Fruit fly (Drosophila melanogaster) whole organism, embryonic: ENCODE data around the gene CG5447.
A peak's percentile ranks its signal among the peaks of the same experiment; 100 is the strongest.

Experiments
- Bteb2 ChIP-seq: fragments of 200-800 bp; sonication (Bioruptor generic); optimal IDR thresholded peaks from 2 replicates; lab custom pipeline; 2016; ENCODE audit warnings: missing biosample characterization, missing genetic modification characterization
- CG12071 ChIP-seq: fragments of 200-800 bp; sonication (Bioruptor generic); optimal IDR thresholded peaks from 3 replicates; lab custom pipeline; 2018; ENCODE audit warnings: missing biosample characterization, mild to moderate bottlenecking, missing genetic modification characterization
- CG12104 ChIP-seq: fragments of 200-800 bp; sonication (Bioruptor generic); optimal IDR thresholded peaks from 3 replicates; lab custom pipeline; 2016; ENCODE audit warnings: missing biosample characterization, missing genetic modification characterization
- CG12219 ChIP-seq: fragments of 200-800 bp; sonication (Bioruptor generic); optimal IDR thresholded peaks from 3 replicates; lab custom pipeline; 2018; ENCODE audit warnings: missing biosample characterization, mild to moderate bottlenecking, missing genetic modification characterization
- CG13624 ChIP-seq: fragments of 200-800 bp; sonication (Bioruptor generic); optimal IDR thresholded peaks from 2 replicates; lab custom pipeline; 2016; ENCODE audit warnings: missing biosample characterization, missing genetic modification characterization
- CG14441 ChIP-seq: fragments of 200-800 bp; sonication (Bioruptor generic); IDR thresholded peaks from 2 replicates; pipeline ENCODE4 v1.3.6; 2022; ENCODE audit warnings: missing biosample characterization, missing genetic modification characterization
- CG15514 ChIP-seq: fragments of 200-800 bp; sonication (Bioruptor generic); optimal IDR thresholded peaks from 3 replicates; lab custom pipeline; 2017; ENCODE audit warnings: missing biosample characterization, missing genetic modification characterization, mild to moderate bottlenecking, moderate library complexity, missing genetic modification reagents
- CG17385 ChIP-seq: fragments of 200-800 bp; sonication (Bioruptor generic); optimal IDR thresholded peaks from 3 replicates; lab custom pipeline; 2018; ENCODE audit warnings: missing biosample characterization, mild to moderate bottlenecking, missing genetic modification characterization
- CG17568 ChIP-seq: fragments of 200-800 bp; sonication (Bioruptor generic); optimal IDR thresholded peaks from 2 replicates; lab custom pipeline; 2018; ENCODE audit warnings: missing biosample characterization, mild to moderate bottlenecking, missing genetic modification characterization, moderate library complexity
- CG18619 ChIP-seq: fragments of 200-800 bp; sonication (Bioruptor generic); optimal IDR thresholded peaks from 3 replicates; lab custom pipeline; 2017; ENCODE audit warnings: missing biosample characterization, mild to moderate bottlenecking, missing genetic modification characterization
- CG2199 ChIP-seq: fragments of 200-800 bp; sonication (Bioruptor generic); IDR thresholded peaks from 3 replicates; pipeline ENCODE4 v1.3.6; 2022; ENCODE audit warnings: missing biosample characterization, missing genetic modification characterization
- CG30020 ChIP-seq: fragments of 200-800 bp; optimal IDR thresholded peaks from 2 replicates; lab custom pipeline; 2019; ENCODE audit warnings: missing biosample characterization, mild to moderate bottlenecking, missing genetic modification characterization, moderate library complexity
- CG3065 ChIP-seq: fragments of 200-800 bp; sonication (Bioruptor generic); optimal IDR thresholded peaks from 2 replicates; lab custom pipeline; 2016; ENCODE audit warnings: missing biosample characterization, missing genetic modification characterization
- CG32532 ChIP-seq: fragments of 200-800 bp; sonication (Bioruptor generic); IDR thresholded peaks from 2 replicates; pipeline ENCODE4 v1.3.6; 2022; ENCODE audit warnings: missing biosample characterization, missing genetic modification characterization
- CG34224 ChIP-seq: fragments of 200-800 bp; sonication (Bioruptor generic); IDR thresholded peaks from 3 replicates; pipeline ENCODE4 v1.3.6; 2022; ENCODE audit warnings: missing biosample characterization, missing genetic modification characterization; ENCODE audit not compliant: partially characterized antibody
- CG4282 ChIP-seq: fragments of 200-800 bp; sonication (Bioruptor generic); optimal IDR thresholded peaks from 2 replicates; lab custom pipeline; 2016; ENCODE audit warnings: missing biosample characterization, missing genetic modification characterization
- CG6175 ChIP-seq: fragments of 200-800 bp; sonication (Bioruptor generic); IDR thresholded peaks from 3 replicates; pipeline ENCODE4 v1.3.6; 2022; ENCODE audit warnings: missing biosample characterization, missing genetic modification characterization
- CG7987 ChIP-seq: fragments of 200-800 bp; sonication (Bioruptor generic); optimal IDR thresholded peaks from 2 replicates; lab custom pipeline; 2018; ENCODE audit warnings: missing biosample characterization, mild to moderate bottlenecking, missing genetic modification characterization, moderate library complexity
- CkIIα-i1 ChIP-seq: fragments of 200-800 bp; sonication (Bioruptor generic); IDR thresholded peaks from 2 replicates; pipeline ENCODE4 v1.3.6; 2022; ENCODE audit warnings: missing biosample characterization, missing genetic modification characterization
- D19B ChIP-seq: fragments of 200-800 bp; sonication (Bioruptor generic); optimal IDR thresholded peaks from 2 replicates; lab custom pipeline; 2017; ENCODE audit warnings: missing biosample characterization, mild to moderate bottlenecking, missing genetic modification characterization
- Elba2 ChIP-seq: fragments of 200-800 bp; sonication (Bioruptor generic); optimal IDR thresholded peaks from 3 replicates; lab custom pipeline; 2016; ENCODE audit warnings: missing biosample characterization, missing genetic modification characterization
- H15 ChIP-seq: fragments of 200-800 bp; sonication (Bioruptor generic); IDR thresholded peaks from 3 replicates; pipeline ENCODE4 v1.3.6; 2022; ENCODE audit warnings: missing biosample characterization, missing genetic modification characterization
- HLH54F ChIP-seq: fragments of 200-800 bp; sonication (Bioruptor generic); optimal IDR thresholded peaks from 3 replicates; lab custom pipeline; 2016; ENCODE audit warnings: missing biosample characterization, missing genetic modification characterization
- Med ChIP-seq: fragments of 200-800 bp; sonication (Bioruptor generic); peaks from one replicate; lab custom pipeline; 2016; ENCODE audit warnings: missing biosample characterization, missing genetic modification characterization, mild to moderate bottlenecking, inconsistent platforms, moderate library complexity
- Mes4 ChIP-seq: fragments of 200-800 bp; sonication (Bioruptor generic); optimal IDR thresholded peaks from 2 replicates; lab custom pipeline; 2016; ENCODE audit warnings: missing biosample characterization, missing genetic modification characterization
- Side ChIP-seq: fragments of 200-800 bp; sonication (Bioruptor generic); optimal IDR thresholded peaks from 2 replicates; lab custom pipeline; 2016; ENCODE audit warnings: missing biosample characterization, missing genetic modification characterization
- Sox102F ChIP-seq: fragments of 200-800 bp; sonication (Bioruptor generic); optimal IDR thresholded peaks from 2 replicates; lab custom pipeline; 2018; ENCODE audit warnings: missing biosample characterization, mild to moderate bottlenecking, missing genetic modification characterization, moderate library complexity
- TFAM ChIP-seq: fragments of 200-800 bp; sonication (Bioruptor generic); optimal IDR thresholded peaks from 2 replicates; lab custom pipeline; 2017; ENCODE audit warnings: missing biosample characterization, missing genetic modification characterization, inconsistent platforms
- Vsx1 ChIP-seq: fragments of 200-800 bp; sonication (Bioruptor generic); optimal IDR thresholded peaks from 2 replicates; lab custom pipeline; 2017; ENCODE audit warnings: missing biosample characterization, mild to moderate bottlenecking, missing genetic modification characterization, missing genetic modification reagents
- ab ChIP-seq: fragments of 200-800 bp; sonication (Bioruptor generic); optimal IDR thresholded peaks from 2 replicates; lab custom pipeline; 2016; ENCODE audit warnings: missing biosample characterization, missing genetic modification characterization
- amos ChIP-seq: fragments of 200-800 bp; sonication (Bioruptor generic); IDR thresholded peaks from 2 replicates; pipeline ENCODE4 v1.3.6; 2022; ENCODE audit warnings: missing biosample characterization, missing genetic modification characterization; ENCODE audit not compliant: partially characterized antibody
- bsh ChIP-seq, 2 experiments: fragments of 200-800 bp; sonication (Bioruptor generic); optimal IDR thresholded peaks; 2 replicates each; lab custom pipeline; 2017 to 2018; ENCODE audit warnings: mild to moderate bottlenecking in 2 of 2, missing biosample characterization in 2 of 2, missing genetic modification characterization in 2 of 2, moderate library complexity in 1 of 2
- chm ChIP-seq: fragments of 200-800 bp; sonication (Bioruptor generic); IDR thresholded peaks from 2 replicates; pipeline ENCODE4 v1.3.6; 2022; ENCODE audit warnings: missing biosample characterization, missing genetic modification characterization
- crp ChIP-seq, 2 experiments: fragments of 200-800 bp; sonication (Bioruptor generic); optimal IDR thresholded peaks; 2 replicates in 1 of 2; 3 replicates in 1 of 2; lab custom pipeline; 2017; ENCODE audit warnings: missing biosample characterization in 2 of 2, missing genetic modification characterization in 2 of 2, mild to moderate bottlenecking in 1 of 2, moderate library complexity in 1 of 2
- en ChIP-seq: fragments of 200-800 bp; sonication (Bioruptor generic); optimal IDR thresholded peaks from 2 replicates; lab custom pipeline; 2016; ENCODE audit warnings: missing biosample characterization, missing genetic modification characterization
- eve ChIP-seq, 2 experiments: fragments of >200 bp; optimal IDR thresholded peaks; 2 replicates each; lab custom pipeline; 2017; ENCODE audit warnings: missing biosample characterization in 2 of 2, missing genetic modification characterization in 2 of 2
- gce ChIP-seq: fragments of 200-800 bp; sonication (Bioruptor generic); IDR thresholded peaks from 3 replicates; pipeline ENCODE4 v1.3.6; 2022; ENCODE audit warnings: missing biosample characterization, missing genetic modification characterization
- kay ChIP-seq: fragments of 200-800 bp; sonication (Bioruptor generic); optimal IDR thresholded peaks from 2 replicates; lab custom pipeline; 2016; ENCODE audit warnings: missing biosample characterization, missing genetic modification characterization
- pan ChIP-seq, 4 experiments: fragments of >200 bp in 3 of 4; fragments of 200-800 bp in 1 of 4; sonication (Bioruptor generic) in 1 of 4; optimal IDR thresholded peaks in 3 of 4; IDR thresholded peaks in 1 of 4; 2 replicates each; pipeline versions ENCODE4 v1.3.6 to Lab custom; 2017 to 2022; ENCODE audit warnings: missing biosample characterization in 2 of 4, missing genetic modification characterization in 2 of 4, mixed read lengths in 1 of 4
- pzg ChIP-seq: fragments of 200-800 bp; sonication (Bioruptor generic); optimal IDR thresholded peaks from 3 replicates; lab custom pipeline; 2018; ENCODE audit warnings: missing biosample characterization, mild to moderate bottlenecking, missing genetic modification characterization, moderate library complexity
- ranshi ChIP-seq: fragments of 200-800 bp; sonication (Bioruptor generic); IDR thresholded peaks from 2 replicates; pipeline ENCODE4 v1.3.6; 2022; ENCODE audit warnings: missing biosample characterization, missing genetic modification characterization
- repo ChIP-seq: fragments of 200-800 bp; sonication (Bioruptor generic); optimal IDR thresholded peaks from 2 replicates; lab custom pipeline; 2016; ENCODE audit warnings: missing biosample characterization, missing genetic modification characterization
- schlank ChIP-seq: fragments of 200-800 bp; sonication (Bioruptor generic); optimal IDR thresholded peaks from 2 replicates; lab custom pipeline; 2018; ENCODE audit warnings: missing biosample characterization, mild to moderate bottlenecking, missing genetic modification characterization
- sens ChIP-seq: fragments of 200-800 bp; sonication (Bioruptor generic); peaks from one replicate; lab custom pipeline; 2016; ENCODE audit warnings: missing biosample characterization, missing genetic modification characterization
- so ChIP-seq: fragments of 200-800 bp; sonication (Bioruptor generic); IDR thresholded peaks from 3 replicates; pipeline ENCODE4 v1.3.6; 2022; ENCODE audit warnings: missing biosample characterization, missing genetic modification characterization
- stc ChIP-seq: fragments of 200-800 bp; sonication (Bioruptor generic); IDR thresholded peaks from 2 replicates; pipeline ENCODE4 v1.3.6; 2022; ENCODE audit warnings: missing biosample characterization, missing genetic modification characterization
- stwl ChIP-seq: fragments of 200-800 bp; sonication (Bioruptor generic); optimal IDR thresholded peaks from 3 replicates; lab custom pipeline; 2018; ENCODE audit warnings: missing biosample characterization, mild to moderate bottlenecking, missing genetic modification characterization, moderate library complexity
- ttk ChIP-seq: fragments of 200-800 bp; sonication (Bioruptor generic); IDR thresholded peaks from 2 replicates; pipeline ENCODE4 v2.1.2; 2022; ENCODE audit warnings: missing biosample characterization, missing genetic modification characterization
- z ChIP-seq: fragments of 200-800 bp; sonication (Bioruptor generic); IDR thresholded peaks from 3 replicates; pipeline ENCODE4 v1.3.6; 2022; ENCODE audit warnings: missing biosample characterization, missing genetic modification characterization

The CG5447 gene

DNA sequence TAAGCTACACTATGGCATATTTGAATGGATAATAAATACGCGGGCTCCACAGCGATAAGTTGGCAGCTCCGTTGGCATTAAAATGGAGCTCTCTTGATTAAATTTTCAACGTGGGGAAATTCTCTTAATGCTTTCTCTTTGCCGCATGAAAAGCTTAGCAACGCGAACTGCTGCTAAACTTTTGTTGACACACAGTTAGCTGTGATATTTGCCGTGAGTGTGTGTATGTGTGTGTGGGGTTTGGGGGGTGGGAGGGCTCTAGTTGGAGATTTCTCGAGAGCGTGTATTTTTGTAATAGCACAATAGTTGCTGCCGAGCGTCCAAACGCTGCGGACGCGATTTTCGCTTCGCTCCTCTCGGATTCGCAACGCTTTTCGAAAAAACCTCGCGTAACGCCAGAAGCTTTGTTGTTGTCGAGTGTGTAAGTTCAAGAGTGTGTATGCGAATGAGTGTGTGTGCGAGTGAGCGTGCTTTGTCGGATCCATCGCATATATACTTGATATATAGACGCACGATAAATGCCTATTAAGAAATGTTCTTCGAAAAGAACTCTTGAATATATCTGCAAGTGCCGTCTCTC lies 9.0 kb downstream of the CG5447 start, which contains the start of gene CG5455 (continued):
- TF ChIP-seq Side (GFP tag; lab: Kevin White, UChicago) (peak; percentile 18), ttk (no peak), CkIIα-i1 (GFP tag; lab: Robert Waterston, UW) (0 out of 2 replicates have a peak, but pooled peaks have one; percentile 32), ranshi (peak; percentile 16; the same call in 1 of the 2 replicates), CG2199 (GFP tag; lab: Robert Waterston, UW) (no peak), so (GFP tag; lab: Robert Waterston, UW) (peak; percentile 88), Mes4 (peak; percentile 7), schlank (peak; percentile 46), z (GFP tag; lab: Robert Waterston, UW) (peak; percentile 64; the same call in 2 of the 3 replicates), ab (GFP tag; lab: Kevin White, UChicago) (no peak), pzg (peak; percentile 24), Bteb2 (GFP tag; lab: Kevin White, UChicago) (peak; percentile 7), CG6175 (GFP tag; lab: Robert Waterston, UW) (peak; percentile 77; the same call in 2 of the 3 replicates), CG3065 (no peak), eve (GFP tag; optimal IDR thresholded peaks at IDR 0.05; lab: Kevin White, UChicago) (no peak), crp (GFP tag; optimal IDR thresholded peaks at IDR 0.05; lab: Kevin White, UChicago) (peak in 1 of 2 experiments; percentile 76), gce (GFP tag; lab: Robert Waterston, UW) (0 out of 3 replicates have a peak, but pooled peaks have one; percentile 38), CG12104 (GFP tag; lab: Kevin White, UChicago) (no peak), H15 (GFP tag; lab: Robert Waterston, UW) (no peak), D19B (GFP tag; lab: Kevin White, UChicago) (no peak), CG14441 (GFP tag; lab: Robert Waterston, UW) (peak; percentile 35; the same call in 1 of the 2 replicates), stc (GFP tag; lab: Robert Waterston, UW) (peak; percentile 53; the same call in 1 of the 2 replicates), CG12071 (GFP tag; lab: Kevin White, UChicago) (peak; percentile 85), CG15514 (peak; percentile 73), CG7987 (GFP tag; lab: Kevin White, UChicago) (peak; percentile 68), pan (optimal IDR thresholded peaks at IDR 0.05; lab: Kevin White, UChicago) (no peak), pan (GFP tag; optimal IDR thresholded peaks at IDR 0.05 in 1 of 2, IDR thresholded peaks at IDR 0.05 in 1 of 2) (peak in 1 of 2 experiments; percentile 62), CG32532 (GFP tag; lab: Robert Waterston, UW) (peak; percentile 69), CG12219 (peak; percentile 38), CG30020 (no peak), HLH54F (GFP tag; lab: Kevin White, UChicago) (no peak), CG17385 (peak; percentile 55), TFAM (GFP tag; lab: Kevin White, UChicago) (no peak), CG4282 (GFP tag; lab: Kevin White, UChicago) (no peak), Elba2 (GFP tag; lab: Kevin White, UChicago) (no peak), bsh (GFP tag; optimal IDR thresholded peaks at IDR 0.05; lab: Kevin White, UChicago) (peak; percentile 16 to 65), Sox102F (GFP tag; lab: Kevin White, UChicago) (peak; percentile 7), CG34224 (peak; percentile 40), Med (GFP tag; lab: Kevin White, UChicago) (peak; percentile 93), kay (peak; percentile 37), stwl (tag; lab: Kevin White, UChicago) (no peak), sens (GFP tag; lab: Kevin White, UChicago) (peak; percentile 74), chm (GFP tag; lab: Robert Waterston, UW) (no peak; the same call in 1 of the 2 replicates), amos (peak; percentile 49; the same call in 1 of the 2 replicates), en (GFP tag; lab: Kevin White, UChicago) (no peak), CG17568 (GFP tag; lab: Kevin White, UChicago) (peak; percentile 59), Vsx1 (GFP tag; lab: Kevin White, UChicago) (peak; percentile 56), CG18619 (peak; percentile 17), CG13624 (GFP tag; lab: Kevin White, UChicago) (no peak), repo (GFP tag; lab: Kevin White, UChicago) (peak; percentile 11)
